Worm (Caenorhabditis elegans) whole organism, young adult: ENCODE measurements around the gene paqr-1.

Source experiments
- B0336.3 ChIP-seq: fragments of 200-800 bp; sonication (Bioruptor generic); IDR thresholded peaks from 2 replicates; pipeline ENCODE4 v1.3.6; 2022; ENCODE audit warnings: missing genetic modification characterization, missing compliant biosample characterization
- F33H1.4 ChIP-seq: fragments of 200-800 bp; sonication (Bioruptor generic); IDR thresholded peaks from 2 replicates; pipeline ENCODE4 v1.3.6; 2022; ENCODE audit warnings: missing genetic modification reagents, missing genetic modification characterization, missing compliant biosample characterization
- T07F8.4 ChIP-seq: sonication (generic microtip); optimal IDR thresholded peaks from 2 replicates; lab custom pipeline; 2016; ENCODE audit warnings: mild to moderate bottlenecking, missing genetic modification characterization, moderate library complexity, missing compliant biosample characterization
- Y53G8AR.9 ChIP-seq: fragments of 200-800 bp; sonication (Bioruptor generic); conservative IDR thresholded peaks from 2 replicates; pipeline ENCODE4 v1.3.6; 2022; ENCODE audit warnings: missing genetic modification reagents, missing genetic modification characterization, missing compliant biosample characterization
- attf-6 ChIP-seq: fragments of 200-800 bp; sonication (Bioruptor generic); IDR thresholded peaks from 2 replicates; pipeline ENCODE4 v1.3.6; 2022; ENCODE audit warnings: missing genetic modification reagents, missing genetic modification characterization, missing compliant biosample characterization
- dox-1 ChIP-seq: fragments of 200-800 bp; sonication (Bioruptor generic); IDR thresholded peaks from 2 replicates; pipeline ENCODE4 v1.3.6; 2022; ENCODE audit warnings: missing genetic modification reagents, missing genetic modification characterization, missing compliant biosample characterization
- dpl-1 ChIP-seq: fragments of 150-350 bp; optimal IDR thresholded peaks from 2 replicates; lab custom pipeline; 2014; ENCODE audit warnings: missing biosample characterization, missing genetic modification reagents, missing genetic modification characterization
- lin-54 ChIP-seq: fragments of 200-800 bp; sonication (Bioruptor generic); optimal IDR thresholded peaks from 2 replicates; lab custom pipeline; 2018; ENCODE audit warnings: mild to moderate bottlenecking, missing genetic modification characterization, missing compliant biosample characterization
- madf-8 ChIP-seq: fragments of 200-800 bp; sonication (Bioruptor generic); conservative IDR thresholded peaks from 2 replicates; pipeline ENCODE4 v1.3.6; 2022; ENCODE audit warnings: missing genetic modification reagents, missing genetic modification characterization, missing compliant biosample characterization
- mxl-1 ChIP-seq: sonication (generic microtip); optimal IDR thresholded peaks from 2 replicates; lab custom pipeline; 2016; ENCODE audit warnings: missing genetic modification characterization, missing compliant biosample characterization
- ztf-3 ChIP-seq: fragments of 200-800 bp; sonication (Bioruptor generic); optimal IDR thresholded peaks from 2 replicates; lab custom pipeline; 2018; ENCODE audit warnings: mild to moderate bottlenecking, missing genetic modification characterization, missing compliant biosample characterization
- ztf-6 ChIP-seq: fragments of 200-800 bp; sonication (Bioruptor generic); IDR thresholded peaks from 2 replicates; pipeline ENCODE4 v1.3.6; 2022; ENCODE audit warnings: missing genetic modification reagents, missing genetic modification characterization, missing compliant biosample characterization

- TF ChIP-seq attf-6 (no peak), T07F8.4 (tag; lab: Kevin White, UChicago) (no peak), mxl-1 (no peak), ztf-6 (GFP tag; lab: Robert Waterston, UW) (no peak), F33H1.4 (GFP tag; lab: Robert Waterston, UW) (no peak), madf-8 (no peak), ztf-3 (GFP tag; lab: Kevin White, UChicago) (no peak), dpl-1 (GFP tag; lab: Kevin White, UChicago) (no peak), dox-1 (GFP tag; lab: Robert Waterston, UW) (no peak), lin-54 (GFP tag; lab: Kevin White, UChicago) (no peak), B0336.3 (GFP tag; lab: Robert Waterston, UW) (no peak), Y53G8AR.9 (GFP tag; lab: Robert Waterston, UW) (no peak)
Observed at ce11 chrIV:6599447-6599846, 44.2 kb upstream of the paqr-1 start, which contains the start of gene F38A5.8.
